Fruit fly (Drosophila melanogaster) Kc167 (cell line): ENCODE measurements around the gene CG13004.

Experiments used
- Myc ChIP-seq: fragments of >200 bp; optimal IDR thresholded peaks from 2 replicates; lab custom pipeline; 2017; ENCODE audit warnings: missing external identifiers
- Sin3A ChIP-seq: fragments of >200 bp; optimal IDR thresholded peaks from 2 replicates; lab custom pipeline; 2018; ENCODE audit warnings: missing external identifiers
- h ChIP-seq: fragments of >200 bp; optimal IDR thresholded peaks from 3 replicates; lab custom pipeline; 2018; ENCODE audit warnings: missing external identifiers
- insv ChIP-seq: fragments of >200 bp; optimal IDR thresholded peaks from 3 replicates; lab custom pipeline; 2018; ENCODE audit warnings: missing external identifiers
- psq ChIP-seq: fragments of >200 bp; optimal IDR thresholded peaks from 2 replicates; lab custom pipeline; 2017; ENCODE audit warnings: missing external identifiers
- ttk ChIP-seq: sonication (Bioruptor generic); optimal IDR thresholded peaks from 2 replicates; lab custom pipeline; 2017; ENCODE audit warnings: missing external identifiers

The CG13004 gene

DNA sequence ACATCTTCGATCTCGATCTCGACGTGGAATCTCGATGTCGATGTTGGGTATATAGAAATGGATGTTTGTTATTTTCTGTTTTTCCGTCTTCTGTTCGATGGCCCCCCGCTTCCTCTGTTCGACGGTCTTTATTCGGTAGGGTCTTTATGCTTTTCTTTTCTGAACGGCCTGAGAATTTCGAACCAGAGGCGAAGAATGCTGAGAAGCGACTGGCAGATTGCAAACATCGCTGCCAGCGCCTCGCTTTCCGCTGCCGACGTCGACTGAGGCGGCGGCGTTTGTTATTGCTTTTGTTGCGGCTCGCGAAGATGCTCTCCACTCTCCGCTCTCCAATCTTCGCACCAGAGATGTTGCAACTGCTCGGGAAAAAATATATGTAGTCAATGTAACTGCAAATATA, at the start of gene CG13004, which contains the start of gene CG46306:
Gene CG13004, minus strand, starts transcription at position 217 of the 400 bp plus-strand sequence.
Gene CG46306, minus strand, starts transcription at position 217 of the 400 bp plus-strand sequence.
- no peak for TF ChIP-seq insv (lab: Kevin White, UChicago)
- no peak for TF ChIP-seq ttk
- no peak for TF ChIP-seq h (lab: Kevin White, UChicago)
- TF ChIP-seq Myc (lab: Kevin White, UChicago) = no peak
- TF ChIP-seq Sin3A = no peak
- TF ChIP-seq psq (lab: Kevin White, UChicago) = no peak

DNA sequence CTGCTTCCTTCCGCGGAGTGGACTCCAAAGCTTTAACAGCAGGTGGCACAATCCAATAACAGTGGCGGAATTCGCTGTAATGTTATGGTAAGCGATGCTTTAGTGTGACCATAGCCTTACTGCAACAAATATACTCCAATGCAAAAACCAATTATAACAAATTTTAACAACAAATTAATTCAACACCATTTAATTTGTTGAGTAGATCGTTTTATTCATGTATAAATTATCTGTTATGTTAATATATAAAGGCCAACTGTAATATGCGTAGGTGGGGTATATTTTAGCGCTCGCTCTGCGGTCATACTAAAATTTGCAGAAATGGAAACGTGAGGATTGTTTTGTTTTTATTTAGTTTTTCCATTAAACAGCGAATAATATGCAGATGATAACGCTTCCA, 49.0 kb upstream of the CG13004 start, which contains the start of the genes Nprl2 and Polr3I:
Gene Nprl2, minus strand, starts transcription at position 86 of the 400 bp plus-strand sequence.
Gene Polr3I, plus strand, starts transcription at position 302 of the 400 bp plus-strand sequence.
- TF ChIP-seq psq (lab: Kevin White, UChicago) = no peak
- TF ChIP-seq ttk = no peak
- no peak for TF ChIP-seq Myc (lab: Kevin White, UChicago)
- TF ChIP-seq h (lab: Kevin White, UChicago) = no peak
- TF ChIP-seq insv (lab: Kevin White, UChicago) = no peak
- no peak for TF ChIP-seq Sin3A

DNA sequence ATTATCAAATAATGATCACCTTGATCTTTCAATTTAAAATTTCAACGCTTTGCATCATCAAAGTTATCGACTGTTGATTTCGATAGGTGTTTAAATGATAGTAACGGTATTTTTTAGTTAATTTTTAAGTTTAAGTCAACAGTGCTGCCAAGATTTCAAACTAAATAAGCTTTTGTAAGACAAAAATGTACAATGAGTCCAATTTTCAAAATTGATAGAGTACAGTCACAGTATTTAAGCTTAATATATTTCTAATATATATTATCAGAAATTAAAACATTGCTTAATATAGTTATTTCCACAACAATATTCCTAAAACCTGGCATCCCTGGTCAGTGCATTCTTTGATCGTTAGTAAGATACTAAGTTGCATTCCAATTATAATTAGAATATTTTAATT, 45.7 kb upstream of the CG13004 start, which contains the start of gene CG4872:
Gene CG4872, plus strand, starts transcription at position 333 of the 400 bp plus-strand sequence.
- TF ChIP-seq ttk (no peak), insv (lab: Kevin White, UChicago) (no peak), Myc (lab: Kevin White, UChicago) (no peak), psq (lab: Kevin White, UChicago) (no peak), h (lab: Kevin White, UChicago) (no peak), Sin3A (no peak)

DNA sequence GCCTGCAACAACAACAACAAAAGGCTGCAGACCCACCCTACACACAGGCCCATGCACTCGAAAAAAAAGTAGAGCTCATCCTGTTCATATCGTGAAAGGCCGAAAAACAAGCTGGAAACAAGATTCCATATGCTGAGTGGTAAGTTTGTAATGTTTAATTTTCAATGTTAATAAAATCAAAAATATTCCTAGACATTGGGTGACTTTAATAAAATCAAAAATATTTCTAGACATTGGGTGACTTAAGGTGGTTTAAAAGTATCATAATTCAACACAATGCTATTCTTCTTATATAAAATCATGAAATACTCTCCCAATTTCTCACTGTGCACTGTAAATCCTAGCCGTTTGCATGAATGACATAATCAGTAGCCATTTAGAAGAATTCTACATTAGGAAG, 44.7 kb upstream of the CG13004 start:
- no peak for TF ChIP-seq Myc (lab: Kevin White, UChicago)
- no peak for TF ChIP-seq ttk
- TF ChIP-seq Sin3A = no peak
- TF ChIP-seq insv (lab: Kevin White, UChicago) = no peak
- no peak for TF ChIP-seq psq (lab: Kevin White, UChicago)
- TF ChIP-seq h (lab: Kevin White, UChicago) = no peak

DNA sequence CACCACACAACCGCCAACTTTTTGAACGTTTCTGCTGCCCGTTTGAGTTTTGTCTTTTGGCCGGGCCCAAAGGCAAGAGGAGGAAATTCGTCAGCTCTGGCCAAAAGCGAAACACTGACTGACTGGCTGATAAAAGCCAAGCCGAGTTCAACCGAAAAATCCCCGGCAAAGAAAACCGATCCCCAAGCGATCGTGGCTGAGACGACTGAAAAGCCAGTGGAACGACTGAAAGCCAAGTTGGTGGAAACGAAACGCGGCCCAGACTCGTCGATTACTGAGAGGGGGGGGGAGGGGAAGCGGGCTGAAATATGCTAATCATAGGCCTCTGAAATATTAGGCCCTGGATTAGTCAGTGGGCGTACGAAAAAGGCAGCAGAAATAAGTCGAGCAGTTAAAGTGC, 41.1 kb upstream of the CG13004 start, which contains the start of gene CG13003:
Gene CG13003, minus strand, starts transcription at position 120 of the 400 bp plus-strand sequence.
- no peak for TF ChIP-seq h (lab: Kevin White, UChicago)
- no peak for TF ChIP-seq ttk
- no peak for TF ChIP-seq insv (lab: Kevin White, UChicago)
- TF ChIP-seq psq (lab: Kevin White, UChicago) = no peak
- no peak for TF ChIP-seq Sin3A
- no peak for TF ChIP-seq Myc (lab: Kevin White, UChicago)

DNA sequence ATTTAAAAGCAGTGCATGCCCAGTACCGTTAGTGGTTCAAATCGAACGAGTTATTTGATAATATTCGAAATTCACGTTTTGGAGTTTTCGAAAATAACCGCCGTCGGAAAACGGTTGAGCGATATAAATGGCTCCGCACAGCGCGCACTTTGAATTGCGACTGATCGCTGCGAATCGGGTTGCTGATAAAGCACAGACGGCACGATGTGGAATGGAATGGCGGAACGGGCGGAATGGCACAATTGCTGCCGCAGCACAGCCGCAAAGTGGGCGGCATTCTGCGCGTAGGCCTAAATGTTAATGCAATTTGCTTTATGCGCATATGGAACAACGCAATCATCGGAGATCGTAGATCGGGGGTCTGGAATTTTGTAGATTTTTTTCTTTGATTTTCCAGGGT, 39.4 kb upstream of the CG13004 start:
- no peak for TF ChIP-seq Myc (lab: Kevin White, UChicago)
- TF ChIP-seq h (lab: Kevin White, UChicago) = no peak
- TF ChIP-seq insv (lab: Kevin White, UChicago) = no peak
- no peak for TF ChIP-seq ttk
- no peak for TF ChIP-seq Sin3A
- TF ChIP-seq psq (lab: Kevin White, UChicago) = no peak

DNA sequence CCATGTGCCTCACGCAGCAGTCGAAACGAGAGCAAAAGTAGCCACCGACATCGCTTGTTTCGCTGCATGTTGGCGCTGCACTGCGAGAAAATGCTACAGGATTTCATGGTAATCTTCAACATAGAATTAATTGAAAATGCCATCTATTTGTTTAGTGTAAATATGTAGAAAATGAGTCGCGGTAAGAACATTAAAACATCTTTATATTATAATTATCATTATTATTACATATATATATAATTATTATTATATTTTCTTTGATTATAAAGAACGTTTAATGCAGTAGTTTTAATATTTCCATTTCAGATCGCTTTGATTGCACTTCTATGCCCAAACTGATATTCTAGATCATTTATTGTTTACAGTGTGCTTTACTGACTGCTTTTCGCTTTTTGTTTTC, 37.7 kb upstream of the CG13004 start:
- no peak for TF ChIP-seq ttk
- TF ChIP-seq insv (lab: Kevin White, UChicago) = no peak
- no peak for TF ChIP-seq Sin3A
- TF ChIP-seq Myc (lab: Kevin White, UChicago) = no peak

DNA sequence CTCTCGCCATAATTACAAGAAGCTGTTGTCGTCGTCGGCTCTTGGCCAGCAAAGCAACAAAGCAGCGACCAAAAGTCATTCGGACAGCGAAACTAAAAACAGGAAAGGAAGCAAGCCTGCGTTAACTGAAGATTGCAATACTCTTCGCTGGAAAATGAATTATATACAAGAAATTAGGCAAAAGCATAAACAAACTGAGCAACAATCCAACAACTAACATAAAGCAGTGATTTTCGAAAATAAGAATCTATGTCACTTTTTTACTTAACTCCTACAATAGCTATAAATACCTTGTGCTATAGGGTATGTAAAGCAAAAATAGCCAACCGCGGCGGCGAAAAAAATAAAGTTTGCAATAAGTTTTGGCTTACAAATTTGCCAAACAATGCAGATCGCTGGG, 36.5 kb upstream of the CG13004 start:
- TF ChIP-seq Sin3A (no peak), ttk (no peak), insv (lab: Kevin White, UChicago) (no peak), h (lab: Kevin White, UChicago) (no peak), psq (lab: Kevin White, UChicago) (no peak), Myc (lab: Kevin White, UChicago) (no peak)

DNA sequence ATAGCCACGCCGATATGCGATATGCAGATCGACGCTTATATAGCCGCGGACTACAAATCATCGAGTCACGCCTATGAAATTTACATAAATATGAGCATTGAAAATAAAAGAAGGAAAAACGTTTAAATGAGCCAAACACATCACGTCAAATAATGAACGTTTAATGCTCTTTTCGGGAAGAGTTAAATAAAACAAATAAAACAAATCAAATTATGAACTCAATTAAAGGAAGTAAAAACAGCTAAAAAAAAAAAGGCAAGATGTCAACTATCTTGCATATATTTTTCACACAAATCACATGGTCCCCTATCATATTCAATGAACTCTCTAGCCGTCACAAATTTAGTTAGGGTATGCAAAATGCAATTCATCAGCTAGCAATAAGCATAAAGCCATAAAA, 32.3 kb upstream of the CG13004 start:
- TF ChIP-seq Sin3A (no peak), ttk (no peak), Myc (lab: Kevin White, UChicago) (no peak), insv (lab: Kevin White, UChicago) (no peak), psq (lab: Kevin White, UChicago) (no peak), h (lab: Kevin White, UChicago) (no peak)

DNA sequence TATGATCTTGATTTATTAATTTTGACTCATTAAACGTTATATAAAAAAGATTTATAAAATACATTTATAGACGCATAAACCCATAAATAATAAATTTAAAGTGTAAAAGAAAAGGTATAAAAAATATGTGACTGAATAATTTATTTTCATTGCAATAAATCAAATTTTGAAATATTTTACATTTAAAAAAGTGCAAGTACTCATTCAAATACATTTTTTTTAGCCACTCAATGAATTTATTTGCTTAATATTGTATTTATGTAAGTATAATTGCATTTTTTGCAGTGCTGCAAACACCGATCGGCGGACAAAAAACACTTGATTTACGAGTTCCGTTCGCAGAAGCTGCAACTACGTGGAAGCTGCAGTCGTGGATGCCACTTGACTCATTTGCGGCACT, 24.4 kb upstream of the CG13004 start:
- TF ChIP-seq insv (lab: Kevin White, UChicago) (no peak), ttk (no peak), Myc (lab: Kevin White, UChicago) (no peak), psq (lab: Kevin White, UChicago) (no peak), Sin3A (no peak), h (lab: Kevin White, UChicago) (no peak)

DNA sequence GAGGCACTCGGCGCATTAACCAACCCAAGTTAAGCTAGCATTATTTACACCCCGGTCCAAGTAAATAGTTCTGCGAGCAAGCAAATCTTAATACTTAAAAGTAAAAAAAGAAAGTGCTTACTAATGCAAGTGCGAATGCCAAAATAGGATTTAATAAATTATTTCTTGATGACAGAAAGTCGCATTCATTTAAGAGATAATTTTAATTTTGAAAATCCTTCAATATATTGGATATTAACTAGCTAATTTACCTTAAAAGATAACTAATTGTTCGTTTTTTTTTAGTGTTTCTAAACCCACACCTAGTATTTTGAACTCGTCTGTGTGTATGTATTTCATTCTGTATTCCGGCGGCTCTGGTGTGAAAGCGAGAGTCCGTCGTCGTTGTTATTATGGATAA, 19.4 kb upstream of the CG13004 start:
- no peak for TF ChIP-seq psq (lab: Kevin White, UChicago)

DNA sequence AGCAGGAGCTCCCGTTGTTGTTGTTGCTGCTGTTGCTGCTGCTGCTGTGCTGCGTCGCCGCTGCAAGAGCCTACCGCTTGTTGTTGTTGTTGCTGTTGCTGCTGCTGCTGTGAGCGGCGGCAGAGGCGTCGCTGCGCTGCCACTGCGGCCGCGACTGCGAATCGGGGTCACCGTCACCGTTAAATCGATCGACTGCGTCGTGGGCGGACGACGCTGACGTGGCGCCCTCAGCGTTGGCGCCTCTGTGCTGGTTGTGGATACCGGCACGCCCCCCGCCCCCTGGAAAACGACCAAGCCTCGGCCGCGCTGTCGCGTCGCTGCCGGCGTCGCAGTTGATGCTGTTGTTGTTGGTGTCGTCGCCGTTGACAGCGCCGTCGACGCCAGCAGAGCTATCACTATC, 14.2 kb upstream of the CG13004 start:
- TF ChIP-seq h (lab: Kevin White, UChicago) = no peak
- TF ChIP-seq Myc (lab: Kevin White, UChicago) = no peak
- no peak for TF ChIP-seq Sin3A
- TF ChIP-seq ttk = no peak
- TF ChIP-seq psq (lab: Kevin White, UChicago) = no peak
- no peak for TF ChIP-seq insv (lab: Kevin White, UChicago)

DNA sequence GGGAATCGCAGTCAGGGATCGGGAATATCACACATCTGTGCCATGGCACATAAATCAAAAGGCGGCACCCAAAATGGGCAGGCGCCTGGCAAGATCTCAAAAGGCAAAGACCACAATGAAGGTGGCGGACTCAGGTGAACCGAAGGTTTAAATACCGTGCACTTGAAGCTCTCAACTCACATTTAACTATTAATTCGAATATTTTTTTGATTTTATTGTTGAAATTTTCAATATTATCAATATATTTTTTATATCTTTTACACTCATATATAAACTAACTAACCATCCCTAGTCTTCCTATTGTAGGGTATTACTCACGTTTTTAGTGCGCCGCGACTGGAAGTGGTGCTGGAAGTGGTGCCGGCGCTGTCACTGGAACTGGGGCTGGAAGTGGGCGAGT, 13.7 kb upstream of the CG13004 start:
- TF ChIP-seq Sin3A (no peak), ttk (no peak), insv (lab: Kevin White, UChicago) (no peak), Myc (lab: Kevin White, UChicago) (no peak), psq (lab: Kevin White, UChicago) (no peak), h (lab: Kevin White, UChicago) (no peak)
